Fruit fly (Drosophila melanogaster): Measurements from ENCODE around the gene CG42564.

CG42564 gene

DNA sequence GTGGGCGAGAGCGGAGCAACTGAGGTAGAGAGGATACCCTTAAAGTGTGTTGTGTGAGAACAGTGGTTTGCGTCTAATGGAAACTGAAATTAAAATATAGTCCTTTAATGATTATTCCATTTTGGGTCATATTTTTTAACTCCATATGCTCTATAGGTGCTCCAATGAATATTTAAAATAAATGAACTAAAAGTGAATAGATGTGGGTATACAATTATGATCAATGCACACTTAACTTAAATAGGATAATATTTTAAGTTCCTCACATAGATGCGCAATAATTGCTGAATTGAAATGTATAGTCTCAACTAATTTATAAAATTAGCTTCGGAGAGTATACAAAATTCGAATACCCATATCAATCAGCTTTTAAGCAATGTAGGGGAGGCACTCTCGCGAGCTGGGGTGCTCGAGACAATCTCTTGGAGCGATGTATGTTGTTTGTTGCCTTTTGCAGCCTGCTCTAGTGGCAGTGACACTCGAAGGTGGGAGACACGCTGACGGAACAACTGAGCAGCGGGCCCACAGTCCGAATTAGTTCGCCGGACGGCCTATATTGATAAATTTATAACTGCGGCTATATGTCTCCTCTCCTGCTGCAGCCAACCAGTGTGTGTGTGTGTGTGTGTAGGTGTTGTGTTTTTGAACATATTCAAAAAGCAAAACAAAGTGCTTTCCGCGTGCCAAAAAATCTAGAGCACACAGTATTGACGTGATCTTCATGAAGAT, 20.5 kb upstream of the CG42564 start (continued):
- TF ChIP-seq chinmo (GFP tag; IDR thresholded peaks at IDR 0.05; ENCODE audit: partially characterized antibody) (no peak), CG14667 (GFP tag; IDR thresholded peaks at IDR 0.05) (no peak), peb (GFP tag; IDR thresholded peaks at IDR 0.05) (no peak), CG4730 (GFP tag; IDR thresholded peaks at IDR 0.05) (peak; percentile 47), CG4854 (GFP tag; optimal IDR thresholded peaks at IDR 0.05) (peak; percentile 41), tgo (GFP tag; IDR thresholded peaks at IDR 0.05) (peak; percentile 72), Gug (GFP tag; IDR thresholded peaks at IDR 0.05) (peak; percentile 18; the same call in 1 of the 4 replicates), CG1602 (GFP tag; optimal IDR thresholded peaks at IDR 0.05) (peak; percentile 72), CG32767 (GFP tag; IDR thresholded peaks at IDR 0.05) (no peak; the same call in 1 of the 2 replicates), salm (tag; optimal IDR thresholded peaks at IDR 0.05) (peak; percentile 55), CG4282 (GFP tag; optimal IDR thresholded peaks at IDR 0.05) (peak; percentile 75), CG31224 (GFP tag; IDR thresholded peaks at IDR 0.05) (no peak), CG18011 (GFP tag; optimal IDR thresholded peaks at IDR 0.05) (peak; percentile 83), Lim3 (GFP tag; IDR thresholded peaks at IDR 0.05) (no peak), insv (GFP tag; optimal IDR thresholded peaks at IDR 0.05) (no peak), CG9215 (GFP tag; IDR thresholded peaks at IDR 0.05) (no peak; the same call in 1 of the 2 replicates), Poxn (GFP tag; IDR thresholded peaks at IDR 0.05) (no peak), Sry-δ (GFP tag; optimal IDR thresholded peaks at IDR 0.05) (peak; percentile 17), fd102C (GFP tag; optimal IDR thresholded peaks at IDR 0.05) (no peak), crc (GFP tag; optimal IDR thresholded peaks at IDR 0.05) (peak; percentile 45), Xbp1 (GFP tag; optimal IDR thresholded peaks at IDR 0.05) (peak; percentile 83), Lhr (GFP tag; optimal IDR thresholded peaks at IDR 0.05) (peak; percentile 30), gro (GFP tag; optimal IDR thresholded peaks at IDR 0.05) (no peak), CG11456 (GFP tag; IDR thresholded peaks at IDR 0.05) (no peak), tap (tag; optimal IDR thresholded peaks at IDR 0.05) (no peak), wek (GFP tag; optimal IDR thresholded peaks at IDR 0.05) (no peak), CG8359 (GFP tag; optimal IDR thresholded peaks at IDR 0.05; ENCODE audit: borderline replicate concordance) (peak; percentile 40), Mrtf (GFP tag; IDR thresholded peaks at IDR 0.05) (peak; percentile 59; the same call in 1 of the 3 replicates), BtbVII (GFP tag; optimal IDR thresholded peaks at IDR 0.05) (peak; percentile 83), CG11504 (tag; optimal IDR thresholded peaks at IDR 0.05) (no peak), CG1233 (GFP tag; optimal IDR thresholded peaks at IDR 0.05) (peak; percentile 73), org-1 (GFP tag; optimal IDR thresholded peaks at IDR 0.05) (peak; percentile 75), CG2678 (tag; optimal IDR thresholded peaks at IDR 0.05) (no peak), Hr39 (optimal IDR thresholded peaks at IDR 0.05) (no peak), CG2116 (GFP tag; optimal IDR thresholded peaks at IDR 0.05) (peak; percentile 32), stc (GFP tag; IDR thresholded peaks at IDR 0.05) (peak; percentile 73), dmrt11E (tag; optimal IDR thresholded peaks at IDR 0.05) (peak; percentile 76), bowl (GFP tag; IDR thresholded peaks at IDR 0.05) (no peak), CG14050 (GFP tag; IDR thresholded peaks at IDR 0.05) (peak; percentile 59; the same call in 1 of the 3 replicates), Dref (GFP tag; IDR thresholded peaks at IDR 0.05) (no peak; the same call in 1 of the 2 replicates), CG33557 (GFP tag; optimal IDR thresholded peaks at IDR 0.05) (no peak), Awh (GFP tag; IDR thresholded peaks at IDR 0.05) (0 out of 2 replicates have a peak, but pooled peaks have one; percentile 47), Side (GFP tag; optimal IDR thresholded peaks at IDR 0.05) (peak; percentile 41), tup (GFP tag; optimal IDR thresholded peaks at IDR 0.05) (peak; percentile 16), Camta (GFP tag; optimal IDR thresholded peaks at IDR 0.05) (peak; percentile 49), unpg (GFP tag; optimal IDR thresholded peaks at IDR 0.05) (no peak), nerfin-1 (tag; optimal IDR thresholded peaks at IDR 0.05) (no peak), unc-4 (GFP tag; IDR thresholded peaks at IDR 0.05; ENCODE audit: partially characterized antibody) (no peak), ara (GFP tag; IDR thresholded peaks at IDR 0.05) (no peak), CG16813 (GFP tag; IDR thresholded peaks at IDR 0.05; ENCODE audit: partially characterized antibody) (no peak)

All from whole organism, embryonic.